Fruit fly (Drosophila melanogaster) whole organism, embryonic: Measurements from ENCODE around the gene mRpS7.

ENCODE experiments used
- Atf-2 ChIP-seq: fragments of 200-800 bp; sonication (Bioruptor generic); optimal IDR thresholded peaks from 2 replicates; lab custom pipeline; 2016; ENCODE audit warnings: missing biosample characterization, missing genetic modification characterization
- BEAF-32 ChIP-seq: fragments of 200-800 bp; sonication (Bioruptor generic); optimal IDR thresholded peaks from 3 replicates; lab custom pipeline; 2017; ENCODE audit warnings: missing biosample characterization, missing genetic modification characterization, mild to moderate bottlenecking, moderate library complexity, missing genetic modification reagents
- CG10321 ChIP-seq: fragments of 200-800 bp; sonication (Bioruptor generic); IDR thresholded peaks from 2 replicates; pipeline ENCODE4 v1.3.6; 2022; ENCODE audit warnings: missing biosample characterization, missing genetic modification characterization
- CG16779 ChIP-seq: fragments of 200-800 bp; sonication (Bioruptor generic); IDR thresholded peaks from 2 replicates; pipeline ENCODE4 v1.3.6; 2022; ENCODE audit warnings: missing biosample characterization, missing genetic modification characterization
- CG16815 ChIP-seq: fragments of 200-800 bp; sonication (Bioruptor generic); optimal IDR thresholded peaks from 3 replicates; lab custom pipeline; 2017; ENCODE audit warnings: missing biosample characterization, mild to moderate bottlenecking, missing genetic modification characterization
- CG17612 ChIP-seq: fragments of 200-800 bp; sonication (Bioruptor generic); IDR thresholded peaks from 2 replicates; pipeline ENCODE4 v1.3.6; 2022; ENCODE audit warnings: missing biosample characterization, missing genetic modification characterization
- CG33213 ChIP-seq: fragments of 200-800 bp; sonication (Bioruptor generic); optimal IDR thresholded peaks from 3 replicates; lab custom pipeline; 2016; ENCODE audit warnings: missing biosample characterization, missing genetic modification characterization
- CG4282 ChIP-seq: fragments of 200-800 bp; sonication (Bioruptor generic); optimal IDR thresholded peaks from 2 replicates; lab custom pipeline; 2016; ENCODE audit warnings: missing biosample characterization, missing genetic modification characterization
- CG4424 ChIP-seq: fragments of 200-800 bp; sonication (Bioruptor generic); optimal IDR thresholded peaks from 3 replicates; lab custom pipeline; 2016; ENCODE audit warnings: missing biosample characterization, missing genetic modification characterization
- CG4730 ChIP-seq: fragments of 200-800 bp; sonication (Bioruptor generic); IDR thresholded peaks from 2 replicates; pipeline ENCODE4 v1.3.6; 2022; ENCODE audit warnings: missing biosample characterization, missing genetic modification characterization
- CG5245 ChIP-seq: fragments of 200-800 bp; sonication (Bioruptor generic); optimal IDR thresholded peaks from 3 replicates; lab custom pipeline; 2016; ENCODE audit warnings: missing biosample characterization, missing genetic modification characterization
- CG6175 ChIP-seq: fragments of 200-800 bp; sonication (Bioruptor generic); IDR thresholded peaks from 3 replicates; pipeline ENCODE4 v1.3.6; 2022; ENCODE audit warnings: missing biosample characterization, missing genetic modification characterization
- CG7556 ChIP-seq: fragments of 200-800 bp; sonication (Bioruptor generic); optimal IDR thresholded peaks from 2 replicates; lab custom pipeline; 2017; ENCODE audit warnings: missing biosample characterization, mild to moderate bottlenecking, missing genetic modification characterization
- CG9437 ChIP-seq: fragments of 200-800 bp; sonication (Bioruptor generic); optimal IDR thresholded peaks from 2 replicates; lab custom pipeline; 2018; ENCODE audit warnings: missing biosample characterization, mild to moderate bottlenecking, missing genetic modification characterization
- CHES-1-like ChIP-seq: fragments of 200-800 bp; sonication (Bioruptor generic); optimal IDR thresholded peaks from 2 replicates; lab custom pipeline; 2016; ENCODE audit warnings: missing biosample characterization, missing genetic modification characterization
- Camta ChIP-seq: fragments of 200-800 bp; sonication (Bioruptor generic); optimal IDR thresholded peaks from 2 replicates; lab custom pipeline; 2016; ENCODE audit warnings: missing biosample characterization, missing genetic modification characterization
- CkIIα-i1 ChIP-seq: fragments of 200-800 bp; sonication (Bioruptor generic); IDR thresholded peaks from 2 replicates; pipeline ENCODE4 v1.3.6; 2022; ENCODE audit warnings: missing biosample characterization, missing genetic modification characterization
- Dip2 ChIP-seq: fragments of 200-800 bp; sonication (Bioruptor generic); IDR thresholded peaks from 2 replicates; pipeline ENCODE4 v1.3.6; 2022; ENCODE audit warnings: missing biosample characterization, missing genetic modification characterization
- Doc2 ChIP-seq: fragments of 200-800 bp; sonication (Bioruptor generic); IDR thresholded peaks from 2 replicates; pipeline ENCODE4 v1.3.6; 2022; ENCODE audit warnings: missing biosample characterization, missing genetic modification characterization
- Doc3 ChIP-seq: fragments of 200-800 bp; sonication (Bioruptor generic); IDR thresholded peaks from 3 replicates; pipeline ENCODE4 v1.3.6; 2022; ENCODE audit warnings: missing biosample characterization, missing genetic modification characterization; ENCODE audit not compliant: partially characterized antibody
- E2f2 ChIP-seq: fragments of 200-800 bp; sonication (Bioruptor generic); IDR thresholded peaks from 2 replicates; pipeline ENCODE4 v1.3.6; 2022; ENCODE audit warnings: missing biosample characterization, missing genetic modification characterization
- Eip74EF ChIP-seq, 2 experiments: fragments of 200-800 bp in 1 of 2; fragments of >200 bp in 1 of 2; sonication (Bioruptor generic) in 1 of 2; optimal IDR thresholded peaks; 2 replicates each; lab custom pipeline; 2017 to 2019; ENCODE audit warnings: missing biosample characterization in 2 of 2, missing genetic modification characterization in 2 of 2, mild to moderate bottlenecking in 1 of 2, moderate library complexity in 1 of 2
- Elba2 ChIP-seq: fragments of 200-800 bp; sonication (Bioruptor generic); optimal IDR thresholded peaks from 3 replicates; lab custom pipeline; 2016; ENCODE audit warnings: missing biosample characterization, missing genetic modification characterization
- Fer1 ChIP-seq: fragments of 200-800 bp; sonication (Bioruptor generic); optimal IDR thresholded peaks from 2 replicates; lab custom pipeline; 2017; ENCODE audit warnings: missing biosample characterization, mild to moderate bottlenecking, missing genetic modification characterization
- Hr51 ChIP-seq, 2 experiments: fragments of 200-800 bp; sonication (Bioruptor generic); optimal IDR thresholded peaks; 2 replicates in 1 of 2; 3 replicates in 1 of 2; lab custom pipeline; 2016 to 2018; ENCODE audit warnings: missing biosample characterization in 2 of 2, missing genetic modification characterization in 2 of 2, mild to moderate bottlenecking in 1 of 2, moderate library complexity in 1 of 2
- Med ChIP-seq: fragments of 200-800 bp; sonication (Bioruptor generic); peaks from one replicate; lab custom pipeline; 2016; ENCODE audit warnings: missing biosample characterization, missing genetic modification characterization, mild to moderate bottlenecking, inconsistent platforms, moderate library complexity
- Nf-YA ChIP-seq: fragments of 200-800 bp; sonication (Bioruptor generic); IDR thresholded peaks from 2 replicates; pipeline ENCODE4 v1.3.6; 2022; ENCODE audit warnings: missing biosample characterization, missing genetic modification characterization
- Nf-YC ChIP-seq: fragments of 200-800 bp; optimal IDR thresholded peaks from 3 replicates; lab custom pipeline; 2019; ENCODE audit warnings: missing biosample characterization, mild to moderate bottlenecking, missing genetic modification characterization, moderate library complexity
- NfI ChIP-seq: fragments of 200-800 bp; sonication (Bioruptor generic); optimal IDR thresholded peaks from 3 replicates; lab custom pipeline; 2018; ENCODE audit warnings: missing biosample characterization, mild to moderate bottlenecking, missing genetic modification characterization, moderate library complexity
- PHDP ChIP-seq: fragments of 200-800 bp; sonication (Bioruptor generic); optimal IDR thresholded peaks from 3 replicates; lab custom pipeline; 2018; ENCODE audit warnings: missing biosample characterization, mild to moderate bottlenecking, missing genetic modification characterization, moderate library complexity
- Scr ChIP-seq: fragments of 200-800 bp; sonication (Bioruptor generic); IDR thresholded peaks from 2 replicates; pipeline ENCODE4 v1.3.6; 2022; ENCODE audit warnings: missing biosample characterization, missing genetic modification characterization; ENCODE audit not compliant: partially characterized antibody
- Trl ChIP-seq, 3 experiments: fragments of >200 bp in 2 of 3; fragments of 200-800 bp in 1 of 3; sonication (Bioruptor generic) in 1 of 3; optimal IDR thresholded peaks; 2 replicates in 1 of 3; 3 replicates in 2 of 3; lab custom pipeline; 2016 to 2017; ENCODE audit warnings: missing biosample characterization in 1 of 3, missing genetic modification characterization in 1 of 3
- Vsx1 ChIP-seq: fragments of 200-800 bp; sonication (Bioruptor generic); optimal IDR thresholded peaks from 2 replicates; lab custom pipeline; 2017; ENCODE audit warnings: missing biosample characterization, mild to moderate bottlenecking, missing genetic modification characterization, missing genetic modification reagents
- bab2 ChIP-seq: fragments of 200-800 bp; sonication (Bioruptor generic); optimal IDR thresholded peaks from 2 replicates; lab custom pipeline; 2016; ENCODE audit warnings: missing biosample characterization, missing genetic modification characterization
- br ChIP-seq: fragments of >200 bp; optimal IDR thresholded peaks from 2 replicates; lab custom pipeline; 2017
- bsh ChIP-seq, 2 experiments: fragments of 200-800 bp; sonication (Bioruptor generic); optimal IDR thresholded peaks; 2 replicates each; lab custom pipeline; 2017 to 2018; ENCODE audit warnings: mild to moderate bottlenecking in 2 of 2, missing biosample characterization in 2 of 2, missing genetic modification characterization in 2 of 2, moderate library complexity in 1 of 2
- corto ChIP-seq: fragments of 200-800 bp; sonication (Bioruptor generic); optimal IDR thresholded peaks from 2 replicates; lab custom pipeline; 2016; ENCODE audit warnings: missing biosample characterization, mild to moderate bottlenecking, missing genetic modification characterization, moderate library complexity
- crp ChIP-seq, 2 experiments: fragments of 200-800 bp; sonication (Bioruptor generic); optimal IDR thresholded peaks; 2 replicates in 1 of 2; 3 replicates in 1 of 2; lab custom pipeline; 2017; ENCODE audit warnings: missing biosample characterization in 2 of 2, missing genetic modification characterization in 2 of 2, mild to moderate bottlenecking in 1 of 2, moderate library complexity in 1 of 2
- dimm ChIP-seq: fragments of 200-800 bp; sonication (Bioruptor generic); IDR thresholded peaks from 2 replicates; pipeline ENCODE4 v1.3.6; 2022; ENCODE audit warnings: missing biosample characterization, missing genetic modification characterization
- emc ChIP-seq: fragments of 200-800 bp; sonication (Bioruptor generic); optimal IDR thresholded peaks from 2 replicates; lab custom pipeline; 2016; ENCODE audit warnings: missing biosample characterization, missing genetic modification characterization
- eyg ChIP-seq: fragments of 200-800 bp; sonication (Bioruptor generic); optimal IDR thresholded peaks from 3 replicates; lab custom pipeline; 2016; ENCODE audit warnings: missing biosample characterization, missing genetic modification characterization
- insv ChIP-seq, 2 experiments: fragments of 200-800 bp; sonication (Bioruptor generic); optimal IDR thresholded peaks; 3 replicates each; lab custom pipeline; 2016 to 2018; ENCODE audit warnings: missing biosample characterization in 2 of 2, missing genetic modification characterization in 2 of 2
- ken ChIP-seq: fragments of 200-800 bp; sonication (Bioruptor generic); IDR thresholded peaks from 3 replicates; pipeline ENCODE4 v1.3.6; 2022; ENCODE audit warnings: missing biosample characterization, missing genetic modification characterization
- lola ChIP-seq, 3 experiments: fragments of >200 bp in 2 of 3; fragments of 200-800 bp in 1 of 3; sonication (Bioruptor generic) in 1 of 3; optimal IDR thresholded peaks; 2 replicates each; lab custom pipeline; 2017 to 2019; ENCODE audit warnings: missing biosample characterization in 3 of 3, missing genetic modification characterization in 3 of 3, mild to moderate bottlenecking in 1 of 3, moderate library complexity in 1 of 3
- maf-S ChIP-seq: fragments of 200-800 bp; sonication (Bioruptor generic); optimal IDR thresholded peaks from 2 replicates; lab custom pipeline; 2016; ENCODE audit warnings: missing biosample characterization, missing genetic modification characterization
- prd ChIP-seq, 3 experiments: fragments of >200 bp in 2 of 3; fragments of 200-800 bp in 1 of 3; sonication (Bioruptor generic) in 1 of 3; optimal IDR thresholded peaks in 2 of 3; IDR thresholded peaks in 1 of 3; 2 replicates in 2 of 3; 3 replicates in 1 of 3; pipeline versions ENCODE4 v1.3.6 to Lab custom; 2017 to 2022; ENCODE audit warnings: missing biosample characterization in 1 of 3, missing genetic modification characterization in 1 of 3
- sc ChIP-seq, 3 experiments: fragments of >200 bp in 2 of 3; fragments of 200-800 bp in 1 of 3; sonication (Bioruptor generic) in 1 of 3; optimal IDR thresholded peaks; 2 replicates in 2 of 3; 3 replicates in 1 of 3; lab custom pipeline; 2017; ENCODE audit warnings: mild to moderate bottlenecking in 1 of 3, missing biosample characterization in 1 of 3, missing genetic modification characterization in 1 of 3, missing genetic modification reagents in 1 of 3
- sens ChIP-seq: fragments of 200-800 bp; sonication (Bioruptor generic); peaks from one replicate; lab custom pipeline; 2016; ENCODE audit warnings: missing biosample characterization, missing genetic modification characterization
- zfh2 ChIP-seq: fragments of 200-800 bp; sonication (Bioruptor generic); optimal IDR thresholded peaks from 2 replicates; lab custom pipeline; 2016; ENCODE audit warnings: missing biosample characterization, missing genetic modification characterization

mRpS7 gene

DNA sequence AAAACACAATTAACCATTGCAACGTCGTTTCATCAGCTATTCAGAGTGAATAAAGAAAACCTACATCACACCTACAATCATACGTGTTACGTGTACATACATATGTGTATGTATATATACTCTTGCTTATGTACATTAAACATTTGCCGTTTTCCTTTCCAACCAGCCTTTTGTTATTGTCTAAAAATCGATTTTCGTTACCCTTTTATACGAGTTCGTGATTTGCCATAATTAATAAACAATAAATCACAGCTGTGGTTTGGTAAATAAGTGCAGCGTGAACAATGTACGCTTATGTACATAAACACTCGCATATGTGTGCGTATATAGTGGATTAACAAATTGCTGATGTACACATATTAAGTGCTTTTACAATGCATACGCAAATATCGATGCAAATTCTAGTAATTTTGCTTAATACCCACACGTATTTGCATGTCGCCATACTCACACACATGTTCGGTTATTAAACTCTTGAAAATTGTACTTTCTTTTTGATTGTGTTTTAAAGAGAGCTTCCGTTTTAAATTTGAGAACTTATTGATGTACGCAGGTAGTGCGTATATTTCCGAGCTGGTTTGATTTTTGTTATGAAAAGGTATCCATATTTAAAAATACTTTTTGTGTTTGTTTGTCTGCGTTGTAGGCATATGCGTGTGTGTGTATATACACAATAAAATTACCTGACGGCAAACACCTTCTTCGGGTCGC is 10.6 kb downstream of the mRpS7 start (continued):
- TF ChIP-seq Camta: no peak
- TF ChIP-seq dimm (GFP tag; lab: Robert Waterston, UW): no peak
- TF ChIP-seq CG4282 (GFP tag; lab: Kevin White, UChicago): no peak
- no peak for TF ChIP-seq CHES-1-like
- peak; percentile 70 for TF ChIP-seq Med (GFP tag; lab: Kevin White, UChicago)
- TF ChIP-seq CG9437 (GFP tag; lab: Kevin White, UChicago): no peak
- no peak for TF ChIP-seq eyg (GFP tag; lab: Kevin White, UChicago)
- TF ChIP-seq corto (GFP tag; lab: Kevin White, UChicago): peak; percentile 9
- TF ChIP-seq bsh (GFP tag; optimal IDR thresholded peaks at IDR 0.05; lab: Kevin White, UChicago): no peak
- no peak for TF ChIP-seq zfh2 (GFP tag; lab: Kevin White, UChicago)
- no peak for TF ChIP-seq Trl (optimal IDR thresholded peaks at IDR 0.05; lab: Kevin White, UChicago)
- no peak for TF ChIP-seq Trl (GFP tag; optimal IDR thresholded peaks at IDR 0.05; lab: Kevin White, UChicago)
- peak; percentile 80 for TF ChIP-seq sens
- TF ChIP-seq sc (optimal IDR thresholded peaks at IDR 0.05; lab: Kevin White, UChicago): no peak
- no peak for TF ChIP-seq sc (GFP tag; optimal IDR thresholded peaks at IDR 0.05; lab: Kevin White, UChicago)
- TF ChIP-seq Elba2 (GFP tag; lab: Kevin White, UChicago): no peak
- no peak for TF ChIP-seq Doc2 (GFP tag; lab: Robert Waterston, UW)
- TF ChIP-seq maf-S (GFP tag; lab: Kevin White, UChicago): no peak
- TF ChIP-seq br (lab: Kevin White, UChicago): no peak
- no peak for TF ChIP-seq Nf-YA
- no peak for TF ChIP-seq ken (GFP tag; lab: Robert Waterston, UW)
- no peak for TF ChIP-seq emc (GFP tag; lab: Kevin White, UChicago)
- no peak for TF ChIP-seq E2f2
- no peak for TF ChIP-seq bab2 (GFP tag; lab: Kevin White, UChicago)
- no peak for TF ChIP-seq NfI (GFP tag; lab: Kevin White, UChicago)
- TF ChIP-seq CkIIα-i1 (GFP tag; lab: Robert Waterston, UW): no peak
- TF ChIP-seq CG17612 (GFP tag; lab: Robert Waterston, UW): no peak
- TF ChIP-seq CG10321 (GFP tag; lab: Robert Waterston, UW): no peak
- TF ChIP-seq Vsx1 (GFP tag; lab: Kevin White, UChicago): no peak
- TF ChIP-seq Doc3: no peak
- TF ChIP-seq CG4424 (GFP tag; lab: Kevin White, UChicago): no peak
- no peak for TF ChIP-seq PHDP
- TF ChIP-seq CG4730 (GFP tag; lab: Robert Waterston, UW): no peak
- no peak for TF ChIP-seq CG33213 (GFP tag; lab: Kevin White, UChicago)
- no peak for TF ChIP-seq Nf-YC (tag; lab: Kevin White, UChicago)
- TF ChIP-seq BEAF-32: no peak
- no peak for TF ChIP-seq crp (GFP tag; optimal IDR thresholded peaks at IDR 0.05; lab: Kevin White, UChicago)
- TF ChIP-seq CG16815 (GFP tag; lab: Kevin White, UChicago): no peak
- no peak for TF ChIP-seq CG6175 (GFP tag; lab: Robert Waterston, UW)
- peak; percentile 49 for TF ChIP-seq Fer1 (GFP tag; lab: Kevin White, UChicago)
- no peak for TF ChIP-seq prd (optimal IDR thresholded peaks at IDR 0.05; lab: Kevin White, UChicago)
- no peak for TF ChIP-seq prd (GFP tag; IDR thresholded peaks at IDR 0.05; lab: Robert Waterston, UW)
- TF ChIP-seq CG16779 (GFP tag; lab: Robert Waterston, UW): no peak
- TF ChIP-seq CG5245 (GFP tag; lab: Kevin White, UChicago): no peak
- TF ChIP-seq Dip2 (GFP tag; lab: Robert Waterston, UW): no peak
- no peak for TF ChIP-seq CG7556 (GFP tag; lab: Kevin White, UChicago)
- no peak for TF ChIP-seq insv (GFP tag; optimal IDR thresholded peaks at IDR 0.05; lab: Kevin White, UChicago)
- TF ChIP-seq Hr51 (GFP tag; optimal IDR thresholded peaks at IDR 0.05; lab: Kevin White, UChicago): no peak
- TF ChIP-seq Eip74EF (GFP tag; optimal IDR thresholded peaks at IDR 0.05; lab: Kevin White, UChicago): no peak
- no peak for TF ChIP-seq Atf-2
- TF ChIP-seq lola (GFP tag; optimal IDR thresholded peaks at IDR 0.05; lab: Kevin White, UChicago): peak in 1 of 3 experiments; percentile 2
- no peak for TF ChIP-seq Scr (GFP tag; lab: Robert Waterston, UW)
